Worm (Caenorhabditis elegans) whole organism, L1 larva: ENCODE results near the gene lips-6.

ENCODE experiments used
- egl-27 ChIP-seq, 2 experiments: fragments of 150-350 bp in 1 of 2; sonication (generic microtip); optimal IDR thresholded peaks; 3 replicates each; lab custom pipeline; 2017 to 2018; ENCODE audit warnings: missing biosample characterization in 2 of 2, missing genetic modification characterization in 2 of 2, missing genetic modification reagents in 2 of 2
- lin-15B ChIP-seq: fragments of 150-350 bp; sonication (generic microtip); optimal IDR thresholded peaks from 3 replicates; lab custom pipeline; 2014; ENCODE audit warnings: missing biosample characterization, missing genetic modification characterization
- lir-3 ChIP-seq: sonication (generic microtip); optimal IDR thresholded peaks from 2 replicates; lab custom pipeline; 2016; ENCODE audit warnings: mild to moderate bottlenecking, missing genetic modification characterization, moderate library complexity, missing compliant biosample characterization; ENCODE audit not compliant: poor library complexity
- mdl-1 ChIP-seq, 2 experiments: fragments of 150-350 bp; optimal IDR thresholded peaks; 2 replicates each; lab custom pipeline; 2014 to 2017; ENCODE audit warnings: missing biosample characterization in 2 of 2, missing genetic modification characterization in 2 of 2, inconsistent platforms in 1 of 2
- nhr-76 ChIP-seq: sonication (generic microtip); optimal IDR thresholded peaks from 2 replicates; lab custom pipeline; 2017; ENCODE audit warnings: missing biosample characterization, missing genetic modification characterization
- unc-62 ChIP-seq: fragments of 150-350 bp; optimal IDR thresholded peaks from 2 replicates; lab custom pipeline; 2014; ENCODE audit warnings: missing biosample characterization, missing genetic modification reagents, missing genetic modification characterization
- zag-1 ChIP-seq: fragments of 150-350 bp; optimal IDR thresholded peaks from 2 replicates; lab custom pipeline; 2014; ENCODE audit warnings: missing biosample characterization, missing genetic modification characterization

- no peak for TF ChIP-seq unc-62
- TF ChIP-seq lin-15B (tag; lab: Kevin White, UChicago) = no peak
- TF ChIP-seq egl-27 (tag; optimal IDR thresholded peaks at IDR 0.05; lab: Kevin White, UChicago) = no peak
- no peak for TF ChIP-seq nhr-76
- TF ChIP-seq zag-1 (tag; lab: Kevin White, UChicago) = no peak
- TF ChIP-seq mdl-1 (tag; optimal IDR thresholded peaks at IDR 0.05; lab: Kevin White, UChicago) = no peak
- no peak for TF ChIP-seq lir-3 (tag; lab: Kevin White, UChicago)
Measured at ce11 chrIV:12052461-12052860, 37.0 kb upstream of the lips-6 start.
